Fruit fly (Drosophila melanogaster): Measurements from ENCODE around the gene CG7886.

The CG7886 gene

dm6 chr3R:14656760-14657604, 14.6 kb upstream of the CG7886 start, which contains the start of gene CG3505 (continued):
- TF ChIP-seq tio (GFP tag; optimal IDR thresholded peaks at IDR 0.05) = no peak
- TF ChIP-seq CG11696 (GFP tag; IDR thresholded peaks at IDR 0.05) = no peak
- no peak for TF ChIP-seq CG6683 (GFP tag; optimal IDR thresholded peaks at IDR 0.05)
- peak; percentile 60 for TF ChIP-seq CG14710 (tag; optimal IDR thresholded peaks at IDR 0.05)
- TF ChIP-seq CG4404 (GFP tag; IDR thresholded peaks at IDR 0.05) = no peak
- TF ChIP-seq pan (optimal IDR thresholded peaks at IDR 0.05) = no peak
- TF ChIP-seq pan (GFP tag; optimal IDR thresholded peaks at IDR 0.05 in 1 of 2, IDR thresholded peaks at IDR 0.05 in 1 of 2) = peak in 1 of 2 experiments; percentile 59
- no peak for TF ChIP-seq CG14667 (GFP tag; IDR thresholded peaks at IDR 0.05)
- TF ChIP-seq CG7745 (tag; optimal IDR thresholded peaks at IDR 0.05) = no peak
- no peak; the same call in 1 of the 2 replicates for TF ChIP-seq Atf6 (GFP tag; IDR thresholded peaks at IDR 0.05)
- no peak for TF ChIP-seq CG6654 (GFP tag; optimal IDR thresholded peaks at IDR 0.05)
- peak; percentile 48 for TF ChIP-seq CG17359 (tag; optimal IDR thresholded peaks at IDR 0.05)
- TF ChIP-seq Dek (tag; optimal IDR thresholded peaks at IDR 0.05) = peak; percentile 46
- TF ChIP-seq Nf-YB (GFP tag; optimal IDR thresholded peaks at IDR 0.05) = no peak
- no peak for TF ChIP-seq usp (GFP tag; optimal IDR thresholded peaks at IDR 0.05)
- TF ChIP-seq gsb-n (tag; optimal IDR thresholded peaks at IDR 0.05) = no peak
- TF ChIP-seq hbn (GFP tag; IDR thresholded peaks at IDR 0.05; ENCODE audit: partially characterized antibody) = peak; percentile 38; the same call in 1 of the 2 replicates
- 0 out of 2 replicates have a peak, but pooled peaks have one; percentile 21 for TF ChIP-seq CG2129 (GFP tag; IDR thresholded peaks at IDR 0.05; ENCODE audit: partially characterized antibody)
- TF ChIP-seq bbx (GFP tag; IDR thresholded peaks at IDR 0.05; ENCODE audit: partially characterized antibody) = peak; percentile 50; the same call in 1 of the 2 replicates
- TF ChIP-seq CG31388 (GFP tag; optimal IDR thresholded peaks at IDR 0.05) = no peak
- no peak for TF ChIP-seq Gug (GFP tag; IDR thresholded peaks at IDR 0.05)
- TF ChIP-seq ato (GFP tag; IDR thresholded peaks at IDR 0.05; ENCODE audit: partially characterized antibody) = 0 out of 2 replicates have a peak, but pooled peaks have one; percentile 8
- TF ChIP-seq fd3F (GFP tag; optimal IDR thresholded peaks at IDR 0.05) = peak; percentile 12
- TF ChIP-seq zen (tag; optimal IDR thresholded peaks at IDR 0.05) = no peak
- TF ChIP-seq CG1647 (GFP tag; optimal IDR thresholded peaks at IDR 0.05) = no peak
- TF ChIP-seq her (GFP tag; optimal IDR thresholded peaks at IDR 0.05) = no peak
- TF ChIP-seq az2 (GFP tag; optimal IDR thresholded peaks at IDR 0.05) = no peak
- TF ChIP-seq Vsx1 (GFP tag; optimal IDR thresholded peaks at IDR 0.05) = no peak
- TF ChIP-seq CG11695 (GFP tag; IDR thresholded peaks at IDR 0.05) = peak; percentile 22; the same call in 1 of the 3 replicates
- TF ChIP-seq pfk (GFP tag; optimal IDR thresholded peaks at IDR 0.05) = peak; percentile 83
- peak; percentile 100 for TF ChIP-seq CG2116 (GFP tag; optimal IDR thresholded peaks at IDR 0.05)
- peak; percentile 30 for TF ChIP-seq odd (GFP tag; optimal IDR thresholded peaks at IDR 0.05)
- TF ChIP-seq CG8765 (GFP tag; IDR thresholded peaks at IDR 0.05) = no peak
- TF ChIP-seq Lpt (GFP tag; optimal IDR thresholded peaks at IDR 0.05) = no peak
- TF ChIP-seq C15 (GFP tag; IDR thresholded peaks at IDR 0.05) = no peak
- no peak for TF ChIP-seq GATAe (GFP tag; conservative IDR thresholded peaks at IDR 0.05)
- TF ChIP-seq twi (tag; optimal IDR thresholded peaks at IDR 0.05) = no peak
- TF ChIP-seq jing (GFP tag; optimal IDR thresholded peaks at IDR 0.05) = no peak
- peak; percentile 20 for TF ChIP-seq Bdp1 (GFP tag; optimal IDR thresholded peaks at IDR 0.05)
- 0 out of 4 replicates have a peak, but pooled peaks have one; percentile 48 for TF ChIP-seq chinmo (GFP tag; IDR thresholded peaks at IDR 0.05; ENCODE audit: partially characterized antibody)
- TF ChIP-seq pum (GFP tag; optimal IDR thresholded peaks at IDR 0.05) = peak; percentile 38
- no peak for TF ChIP-seq dmrt11E (tag; optimal IDR thresholded peaks at IDR 0.05)
- TF ChIP-seq CG31224 (GFP tag; IDR thresholded peaks at IDR 0.05) = no peak
- TF ChIP-seq CG7271 (tag; optimal IDR thresholded peaks at IDR 0.05) = no peak
- TF ChIP-seq Asciz (GFP tag; optimal IDR thresholded peaks at IDR 0.05) = no peak
- TF ChIP-seq Oli (tag; optimal IDR thresholded peaks at IDR 0.05) = no peak
- TF ChIP-seq cad (GFP tag; optimal IDR thresholded peaks at IDR 0.05) = no peak
- TF ChIP-seq Dref (GFP tag; IDR thresholded peaks at IDR 0.05) = peak; percentile 94
- no peak for TF ChIP-seq CG11723 (GFP tag; optimal IDR thresholded peaks at IDR 0.05)

Measured in whole organism, embryonic.